ENCODE assay signal across 1 fruit fly cellular context in genomic region chr3L:17310509-17310908, dm6.
TF ChIP-seq lines count a peak whose summit lies in the region.

No protein-coding gene starts in this region.

TF ChIP-seq in whole organism, embryonic, 481 proteins besides CTCF, POLR2A, EP300 and RAD21 (continued from another document and continues in another):
- TF ChIP-seq Dad (GFP tag; optimal IDR thresholded peaks at IDR 0.05; lab: Kevin White, UChicago), result no peak
- TF ChIP-seq CG10431 (GFP tag; optimal IDR thresholded peaks at IDR 0.05; lab: Kevin White, UChicago), result no peak
- no peak for TF ChIP-seq h (optimal IDR thresholded peaks at IDR 0.05; lab: Kevin White, UChicago)
- TF ChIP-seq MTF-1 (GFP tag; optimal IDR thresholded peaks at IDR 0.05; lab: Kevin White, UChicago; ENCODE audit: borderline replicate concordance), result peak; percentile 26
- TF ChIP-seq CG6254 (GFP tag; optimal IDR thresholded peaks at IDR 0.05; lab: Kevin White, UChicago), result peak; percentile 42
- no peak for TF ChIP-seq CG4707 (GFP tag; optimal IDR thresholded peaks at IDR 0.05; lab: Kevin White, UChicago)
- TF ChIP-seq caup (GFP tag; optimal IDR thresholded peaks at IDR 0.05; lab: Kevin White, UChicago; ENCODE audit: severe bottlenecking), result peak; percentile 57
- TF ChIP-seq wor (GFP tag; IDR thresholded peaks at IDR 0.05; lab: Robert Waterston, UW), result no peak
- TF ChIP-seq lmd (GFP tag; IDR thresholded peaks at IDR 0.05; lab: Robert Waterston, UW), result peak; percentile 53
- no peak for TF ChIP-seq cas (GFP tag; IDR thresholded peaks at IDR 0.05; lab: Robert Waterston, UW)
- no peak for TF ChIP-seq ken (GFP tag; IDR thresholded peaks at IDR 0.05; lab: Robert Waterston, UW)
- no peak for TF ChIP-seq MESR4 (GFP tag; optimal IDR thresholded peaks at IDR 0.05; lab: Kevin White, UChicago)
- TF ChIP-seq CG17385 (GFP tag; optimal IDR thresholded peaks at IDR 0.05; lab: Kevin White, UChicago), result peak; percentile 5
- peak; percentile 15 for TF ChIP-seq CG12071 (GFP tag; optimal IDR thresholded peaks at IDR 0.05; lab: Kevin White, UChicago)
- TF ChIP-seq sr (GFP tag; IDR thresholded peaks at IDR 0.05; lab: Robert Waterston, UW), result no peak
- TF ChIP-seq CG8359 (GFP tag; optimal IDR thresholded peaks at IDR 0.05; lab: Kevin White, UChicago; ENCODE audit: borderline replicate concordance), result no peak
- no peak for TF ChIP-seq jing (GFP tag; optimal IDR thresholded peaks at IDR 0.05; lab: Kevin White, UChicago)
- peak; percentile 70 for TF ChIP-seq CG6689 (GFP tag; IDR thresholded peaks at IDR 0.05; lab: Robert Waterston, UW)
- TF ChIP-seq CG2875 (GFP tag; optimal IDR thresholded peaks at IDR 0.05; lab: Kevin White, UChicago), result no peak
- peak; percentile 66 for TF ChIP-seq CG3281 (GFP tag; optimal IDR thresholded peaks at IDR 0.05; lab: Kevin White, UChicago)
- TF ChIP-seq CG34422 (GFP tag; IDR thresholded peaks at IDR 0.05; lab: Robert Waterston, UW), result 0 out of 3 replicates have a peak, but pooled peaks have one; percentile 29
- TF ChIP-seq pan (optimal IDR thresholded peaks at IDR 0.05; lab: Kevin White, UChicago), result no peak
- peak in 1 of 2 experiments; percentile 60 for TF ChIP-seq pan (GFP tag; optimal IDR thresholded peaks at IDR 0.05 in 1 of 2, IDR thresholded peaks at IDR 0.05 in 1 of 2)
- no peak for TF ChIP-seq CG9215 (GFP tag; IDR thresholded peaks at IDR 0.05; lab: Robert Waterston, UW)
- peak; percentile 48; the same call in 1 of the 2 replicates for TF ChIP-seq CG11085 (GFP tag; IDR thresholded peaks at IDR 0.05; lab: Robert Waterston, UW)
- no peak for TF ChIP-seq CG2199 (GFP tag; IDR thresholded peaks at IDR 0.05; lab: Robert Waterston, UW)
- TF ChIP-seq Antp (GFP tag; optimal IDR thresholded peaks at IDR 0.05; lab: Kevin White, UChicago), result no peak
- 0 out of 2 replicates have a peak, but pooled peaks have one; percentile 2 for TF ChIP-seq Rx (GFP tag; IDR thresholded peaks at IDR 0.05; lab: Robert Waterston, UW)
- no peak for TF ChIP-seq CG4282 (GFP tag; optimal IDR thresholded peaks at IDR 0.05; lab: Kevin White, UChicago)
- TF ChIP-seq gem (tag; optimal IDR thresholded peaks at IDR 0.05; lab: Kevin White, UChicago), result peak; percentile 66
- no peak for TF ChIP-seq Neu2 (GFP tag; optimal IDR thresholded peaks at IDR 0.05; lab: Kevin White, UChicago; ENCODE audit: borderline replicate concordance)
- 0 out of 2 replicates have a peak, but pooled peaks have one; percentile 22 for TF ChIP-seq seq (GFP tag; IDR thresholded peaks at IDR 0.05; lab: Robert Waterston, UW)
- peak; percentile 23; the same call in 1 of the 2 replicates for TF ChIP-seq CG10366 (GFP tag; IDR thresholded peaks at IDR 0.05; lab: Robert Waterston, UW)
- no peak for TF ChIP-seq ERR (GFP tag; optimal IDR thresholded peaks at IDR 0.05; lab: Kevin White, UChicago)
- TF ChIP-seq Meics (GFP tag; optimal IDR thresholded peaks at IDR 0.05; lab: Kevin White, UChicago), result peak; percentile 57
- TF ChIP-seq chn (GFP tag; optimal IDR thresholded peaks at IDR 0.05; lab: Kevin White, UChicago), result no peak
- no peak for TF ChIP-seq slp2 (GFP tag; optimal IDR thresholded peaks at IDR 0.05; lab: Kevin White, UChicago)
- TF ChIP-seq dysf (GFP tag; IDR thresholded peaks at IDR 0.05; lab: Robert Waterston, UW), result peak; percentile 55; the same call in 1 of the 3 replicates
- no peak for TF ChIP-seq CG1233 (GFP tag; optimal IDR thresholded peaks at IDR 0.05; lab: Kevin White, UChicago)
- TF ChIP-seq Asciz (GFP tag; optimal IDR thresholded peaks at IDR 0.05; lab: Kevin White, UChicago), result peak; percentile 53
- 0 out of 2 replicates have a peak, but pooled peaks have one; percentile 51 for TF ChIP-seq CG7372 (GFP tag; IDR thresholded peaks at IDR 0.05; lab: Robert Waterston, UW)
- TF ChIP-seq croc (GFP tag; conservative IDR thresholded peaks at IDR 0.05; lab: Robert Waterston, UW), result no peak; the same call in 2 of the 3 replicates
- no peak for TF ChIP-seq run (tag; optimal IDR thresholded peaks at IDR 0.05; lab: Kevin White, UChicago)
- TF ChIP-seq CG14710 (tag; optimal IDR thresholded peaks at IDR 0.05; lab: Kevin White, UChicago), result no peak
- TF ChIP-seq ash1 (GFP tag; optimal IDR thresholded peaks at IDR 0.05; lab: Kevin White, UChicago), result no peak
- no peak for TF ChIP-seq Optix (GFP tag; IDR thresholded peaks at IDR 0.05; lab: Robert Waterston, UW)
- no peak for TF ChIP-seq z (GFP tag; IDR thresholded peaks at IDR 0.05; lab: Robert Waterston, UW)
- no peak for TF ChIP-seq CG6791 (GFP tag; IDR thresholded peaks at IDR 0.05; lab: Robert Waterston, UW; ENCODE audit: partially characterized antibody)
- TF ChIP-seq Deaf1 (tag; optimal IDR thresholded peaks at IDR 0.05; lab: Kevin White, UChicago), result peak; percentile 39
- TF ChIP-seq cato (GFP tag; optimal IDR thresholded peaks at IDR 0.05; lab: Kevin White, UChicago; ENCODE audit: borderline replicate concordance), result no peak
- peak; percentile 40 for TF ChIP-seq CG6813 (GFP tag; optimal IDR thresholded peaks at IDR 0.05; lab: Kevin White, UChicago)
- no peak for TF ChIP-seq nerfin-1 (tag; optimal IDR thresholded peaks at IDR 0.05; lab: Kevin White, UChicago)
- no peak for TF ChIP-seq da (GFP tag; optimal IDR thresholded peaks at IDR 0.05; lab: Kevin White, UChicago)
- TF ChIP-seq CG14965 (GFP tag; optimal IDR thresholded peaks at IDR 0.05; lab: Kevin White, UChicago; ENCODE audit: borderline replicate concordance), result no peak
- peak; percentile 43 for TF ChIP-seq Sox100B (GFP tag; optimal IDR thresholded peaks at IDR 0.05; lab: Kevin White, UChicago)
- no peak for TF ChIP-seq psq (GFP tag; optimal IDR thresholded peaks at IDR 0.05; lab: Kevin White, UChicago)
- peak; percentile 60 for TF ChIP-seq CG13894 (tag; optimal IDR thresholded peaks at IDR 0.05; lab: Kevin White, UChicago)
- no peak for TF ChIP-seq Atf-2 (GFP tag; optimal IDR thresholded peaks at IDR 0.05; lab: Kevin White, UChicago)
- TF ChIP-seq row (GFP tag; IDR thresholded peaks at IDR 0.05; lab: Robert Waterston, UW), result peak; percentile 65
- TF ChIP-seq CG4730 (GFP tag; IDR thresholded peaks at IDR 0.05; lab: Robert Waterston, UW), result no peak
- no peak for TF ChIP-seq pnt (GFP tag; optimal IDR thresholded peaks at IDR 0.05; lab: Kevin White, UChicago)
- peak; percentile 20; the same call in 1 of the 2 replicates for TF ChIP-seq CG14014 (GFP tag; IDR thresholded peaks at IDR 0.05; lab: Robert Waterston, UW)
- no peak for TF ChIP-seq CG8290 (GFP tag; optimal IDR thresholded peaks at IDR 0.05; lab: Kevin White, UChicago)
- TF ChIP-seq CG8290 (tag; optimal IDR thresholded peaks at IDR 0.05; lab: Kevin White, UChicago), result no peak
- peak; percentile 79 for TF ChIP-seq CG11696 (GFP tag; IDR thresholded peaks at IDR 0.05; lab: Robert Waterston, UW)
- TF ChIP-seq CG1024 (GFP tag; IDR thresholded peaks at IDR 0.05; lab: Robert Waterston, UW), result no peak
- TF ChIP-seq tup (GFP tag; optimal IDR thresholded peaks at IDR 0.05; lab: Kevin White, UChicago), result no peak
- TF ChIP-seq CG11504 (tag; optimal IDR thresholded peaks at IDR 0.05; lab: Kevin White, UChicago), result peak; percentile 75
- TF ChIP-seq ac (GFP tag; optimal IDR thresholded peaks at IDR 0.05; lab: Kevin White, UChicago), result no peak
- no peak for TF ChIP-seq CG7745 (tag; optimal IDR thresholded peaks at IDR 0.05; lab: Kevin White, UChicago)
- TF ChIP-seq CG4328 (GFP tag; optimal IDR thresholded peaks at IDR 0.05; lab: Kevin White, UChicago), result no peak
- TF ChIP-seq Lhr (GFP tag; optimal IDR thresholded peaks at IDR 0.05; lab: Kevin White, UChicago), result no peak
- TF ChIP-seq Med (GFP tag; lab: Kevin White, UChicago), result no peak
- TF ChIP-seq CG8924 (tag; optimal IDR thresholded peaks at IDR 0.05; lab: Kevin White, UChicago), result peak; percentile 42
- no peak for TF ChIP-seq pum (GFP tag; optimal IDR thresholded peaks at IDR 0.05; lab: Kevin White, UChicago)
- TF ChIP-seq Fer3 (tag; optimal IDR thresholded peaks at IDR 0.05; lab: Kevin White, UChicago), result peak; percentile 34
- TF ChIP-seq al (GFP tag; IDR thresholded peaks at IDR 0.05; lab: Robert Waterston, UW), result 0 out of 2 replicates have a peak, but pooled peaks have one; percentile 13
- TF ChIP-seq gce (GFP tag; IDR thresholded peaks at IDR 0.05; lab: Robert Waterston, UW), result no peak
- TF ChIP-seq Mad (GFP tag; optimal IDR thresholded peaks at IDR 0.05; lab: Kevin White, UChicago), result no peak
- peak; percentile 46 for TF ChIP-seq CG13296 (GFP tag; optimal IDR thresholded peaks at IDR 0.05; lab: Kevin White, UChicago)
- no peak for TF ChIP-seq lov (optimal IDR thresholded peaks at IDR 0.05; lab: Kevin White, UChicago)
- no peak for TF ChIP-seq lov (GFP tag; IDR thresholded peaks at IDR 0.05; lab: Robert Waterston, UW)
- no peak for TF ChIP-seq ab (GFP tag; optimal IDR thresholded peaks at IDR 0.05; lab: Kevin White, UChicago)
- TF ChIP-seq CG7556 (GFP tag; optimal IDR thresholded peaks at IDR 0.05; lab: Kevin White, UChicago), result peak; percentile 62
- peak; percentile 28 for TF ChIP-seq fd96Cb (tag; optimal IDR thresholded peaks at IDR 0.05; lab: Kevin White, UChicago)
- no peak for TF ChIP-seq sens (GFP tag; lab: Kevin White, UChicago)
- TF ChIP-seq CG15073 (GFP tag; optimal IDR thresholded peaks at IDR 0.05; lab: Kevin White, UChicago), result no peak
- TF ChIP-seq CG11723 (GFP tag; optimal IDR thresholded peaks at IDR 0.05; lab: Kevin White, UChicago), result no peak
- TF ChIP-seq CG10543 (GFP tag; optimal IDR thresholded peaks at IDR 0.05; lab: Kevin White, UChicago), result peak; percentile 13
- TF ChIP-seq CG13123 (GFP tag; optimal IDR thresholded peaks at IDR 0.05; lab: Kevin White, UChicago), result no peak
- TF ChIP-seq Hr78 (GFP tag; optimal IDR thresholded peaks at IDR 0.05; lab: Kevin White, UChicago), result no peak
- no peak for TF ChIP-seq CG8281 (tag; optimal IDR thresholded peaks at IDR 0.05; lab: Kevin White, UChicago)
- TF ChIP-seq eyg (GFP tag; optimal IDR thresholded peaks at IDR 0.05; lab: Kevin White, UChicago), result no peak
- peak; percentile 34; the same call in 1 of the 2 replicates for TF ChIP-seq CG10959 (GFP tag; IDR thresholded peaks at IDR 0.05; lab: Robert Waterston, UW)
- TF ChIP-seq Six4 (GFP tag; optimal IDR thresholded peaks at IDR 0.05; lab: Kevin White, UChicago), result no peak
- TF ChIP-seq Hmr (GFP tag; optimal IDR thresholded peaks at IDR 0.05; lab: Kevin White, UChicago), result peak; percentile 62
- peak; percentile 74 for TF ChIP-seq CG32532 (GFP tag; IDR thresholded peaks at IDR 0.05; lab: Robert Waterston, UW)
- TF ChIP-seq CG6272 (GFP tag; IDR thresholded peaks at IDR 0.05; lab: Robert Waterston, UW), result no peak
- no peak for TF ChIP-seq usp (GFP tag; optimal IDR thresholded peaks at IDR 0.05; lab: Kevin White, UChicago)
- peak; percentile 48; the same call in 1 of the 2 replicates for TF ChIP-seq slbo (GFP tag; IDR thresholded peaks at IDR 0.05; lab: Robert Waterston, UW)
- TF ChIP-seq Hand (GFP tag; optimal IDR thresholded peaks at IDR 0.05; lab: Kevin White, UChicago), result peak; percentile 20
- TF ChIP-seq Mrtf (GFP tag; IDR thresholded peaks at IDR 0.05; lab: Robert Waterston, UW), result no peak
- TF ChIP-seq Oaz (GFP tag; IDR thresholded peaks at IDR 0.05; lab: Robert Waterston, UW), result no peak
- TF ChIP-seq bcd (GFP tag; optimal IDR thresholded peaks at IDR 0.05; lab: Kevin White, UChicago), result peak; percentile 24
- no peak for TF ChIP-seq zfh2 (GFP tag; optimal IDR thresholded peaks at IDR 0.05; lab: Kevin White, UChicago)
- peak; percentile 18 for TF ChIP-seq tin (GFP tag; optimal IDR thresholded peaks at IDR 0.05; lab: Kevin White, UChicago)
- TF ChIP-seq CG42726 (GFP tag; IDR thresholded peaks at IDR 0.05; lab: Robert Waterston, UW; ENCODE audit: partially characterized antibody), result no peak
- TF ChIP-seq gsb (GFP tag; IDR thresholded peaks at IDR 0.05; lab: Robert Waterston, UW), result no peak
- TF ChIP-seq CG32767 (GFP tag; IDR thresholded peaks at IDR 0.05; lab: Robert Waterston, UW), result 0 out of 2 replicates have a peak, but pooled peaks have one; percentile 23
- no peak for TF ChIP-seq CG1832 (GFP tag; optimal IDR thresholded peaks at IDR 0.05; lab: Kevin White, UChicago)
- TF ChIP-seq MBD-R2 (GFP tag; IDR thresholded peaks at IDR 0.05; lab: Robert Waterston, UW), result peak; percentile 34; the same call in 1 of the 2 replicates
- TF ChIP-seq CG4854 (GFP tag; optimal IDR thresholded peaks at IDR 0.05; lab: Kevin White, UChicago), result no peak
- TF ChIP-seq Nf-YA (GFP tag; IDR thresholded peaks at IDR 0.05; lab: Robert Waterston, UW), result no peak
- 0 out of 3 replicates have a peak, but pooled peaks have one; percentile 45 for TF ChIP-seq B-H1 (GFP tag; IDR thresholded peaks at IDR 0.05; lab: Robert Waterston, UW)
- TF ChIP-seq CG10267 (tag; optimal IDR thresholded peaks at IDR 0.05; lab: Kevin White, UChicago), result peak; percentile 46
- no peak for TF ChIP-seq Eip74EF (GFP tag; optimal IDR thresholded peaks at IDR 0.05; lab: Kevin White, UChicago)
- peak; percentile 5 for TF ChIP-seq CG5180 (GFP tag; optimal IDR thresholded peaks at IDR 0.05; lab: Kevin White, UChicago)
- TF ChIP-seq crp (GFP tag; optimal IDR thresholded peaks at IDR 0.05; lab: Kevin White, UChicago), result no peak
- TF ChIP-seq cg (GFP tag; optimal IDR thresholded peaks at IDR 0.05; lab: Kevin White, UChicago), result no peak
- TF ChIP-seq sna (GFP tag; IDR thresholded peaks at IDR 0.05; lab: Robert Waterston, UW; ENCODE audit: partially characterized antibody), result no peak
- TF ChIP-seq Hsf (GFP tag; optimal IDR thresholded peaks at IDR 0.05; lab: Kevin White, UChicago), result no peak
- TF ChIP-seq CG9727 (GFP tag; optimal IDR thresholded peaks at IDR 0.05; lab: Kevin White, UChicago), result peak; percentile 54
- TF ChIP-seq vfl (GFP tag; optimal IDR thresholded peaks at IDR 0.05; lab: Kevin White, UChicago), result no peak
- no peak for TF ChIP-seq fu2 (GFP tag; optimal IDR thresholded peaks at IDR 0.05; lab: Kevin White, UChicago)
- TF ChIP-seq CG12744 (GFP tag; optimal IDR thresholded peaks at IDR 0.05; lab: Kevin White, UChicago), result no peak
- no peak for TF ChIP-seq Bgb (GFP tag; IDR thresholded peaks at IDR 0.05; lab: Robert Waterston, UW; ENCODE audit: partially characterized antibody)
- no peak for TF ChIP-seq NC2α (GFP tag; optimal IDR thresholded peaks at IDR 0.05; lab: Kevin White, UChicago)
- peak; percentile 67 for TF ChIP-seq CG2712 (tag; optimal IDR thresholded peaks at IDR 0.05; lab: Kevin White, UChicago)
- peak; percentile 53 for TF ChIP-seq dmrt99B (tag; optimal IDR thresholded peaks at IDR 0.05; lab: Kevin White, UChicago)
- 0 out of 3 replicates have a peak, but pooled peaks have one; percentile 12 for TF ChIP-seq Aef1 (GFP tag; IDR thresholded peaks at IDR 0.05; lab: Robert Waterston, UW)
- no peak for TF ChIP-seq CG15696 (tag; optimal IDR thresholded peaks at IDR 0.05; lab: Kevin White, UChicago)
- TF ChIP-seq Bteb2 (GFP tag; optimal IDR thresholded peaks at IDR 0.05; lab: Kevin White, UChicago), result no peak
- TF ChIP-seq otp (GFP tag; IDR thresholded peaks at IDR 0.05; lab: Robert Waterston, UW), result no peak
